Fruit fly (Drosophila melanogaster): Measurements from ENCODE around the gene Saf-B.
A peak's percentile ranks its signal among the peaks of the same experiment; 100 is the strongest.

Saf-B gene

dm6 chr3R:24870389-24871048 lies 53.3 kb downstream of the Saf-B start, which contains the start of gene CycB3 (continued):
- TF ChIP-seq CG9727 (GFP tag; optimal IDR thresholded peaks at IDR 0.05), result peak; percentile 23
- peak; percentile 46 for TF ChIP-seq NfI (GFP tag; optimal IDR thresholded peaks at IDR 0.05)
- no peak for TF ChIP-seq org-1 (GFP tag; optimal IDR thresholded peaks at IDR 0.05)
- TF ChIP-seq repo (GFP tag; optimal IDR thresholded peaks at IDR 0.05), result peak; percentile 25
- TF ChIP-seq trem (tag; optimal IDR thresholded peaks at IDR 0.05), result peak; percentile 79
- TF ChIP-seq Myb (GFP tag; optimal IDR thresholded peaks at IDR 0.05), result peak; percentile 93
- TF ChIP-seq Dp (GFP tag; optimal IDR thresholded peaks at IDR 0.05), result peak; percentile 99
- peak; percentile 41 for TF ChIP-seq CG10979 (tag; optimal IDR thresholded peaks at IDR 0.05)
- TF ChIP-seq Deaf1 (tag; optimal IDR thresholded peaks at IDR 0.05), result no peak
- peak; percentile 55 for TF ChIP-seq kni (GFP tag; optimal IDR thresholded peaks at IDR 0.05)
- no peak for TF ChIP-seq CG8089 (GFP tag; optimal IDR thresholded peaks at IDR 0.05)
- no peak for TF ChIP-seq p53 (GFP tag; optimal IDR thresholded peaks at IDR 0.05)
- no peak for TF ChIP-seq Bteb2 (GFP tag; optimal IDR thresholded peaks at IDR 0.05)
- TF ChIP-seq Dbx (GFP tag; IDR thresholded peaks at IDR 0.05), result 0 out of 3 replicates have a peak, but pooled peaks have one; percentile 13
- peak; percentile 64 for TF ChIP-seq MESR4 (GFP tag; optimal IDR thresholded peaks at IDR 0.05)
- TF ChIP-seq CG33213 (GFP tag; optimal IDR thresholded peaks at IDR 0.05), result peak; percentile 63
- TF ChIP-seq CG7987 (GFP tag; optimal IDR thresholded peaks at IDR 0.05), result peak; percentile 45
- TF ChIP-seq Ptx1 (GFP tag; IDR thresholded peaks at IDR 0.05), result no peak
- no peak for TF ChIP-seq CG1024 (GFP tag; IDR thresholded peaks at IDR 0.05)
- peak; percentile 54 for TF ChIP-seq CG10431 (GFP tag; optimal IDR thresholded peaks at IDR 0.05)
- peak; percentile 36 for TF ChIP-seq CG2712 (tag; optimal IDR thresholded peaks at IDR 0.05)
- peak; percentile 39 for TF ChIP-seq CG6813 (GFP tag; optimal IDR thresholded peaks at IDR 0.05)
- TF ChIP-seq CG10209 (GFP tag; optimal IDR thresholded peaks at IDR 0.05), result no peak
- TF ChIP-seq CG30020 (tag; optimal IDR thresholded peaks at IDR 0.05), result peak; percentile 8
- TF ChIP-seq Elba2 (GFP tag; optimal IDR thresholded peaks at IDR 0.05), result no peak
- TF ChIP-seq H2.0 (GFP tag; IDR thresholded peaks at IDR 0.05), result no peak
- no peak for TF ChIP-seq sima (GFP tag; optimal IDR thresholded peaks at IDR 0.05)
- TF ChIP-seq Bgb (GFP tag; IDR thresholded peaks at IDR 0.05; ENCODE audit: partially characterized antibody), result peak; percentile 56; the same call in 1 of the 2 replicates
- no peak for TF ChIP-seq CG17612 (GFP tag; IDR thresholded peaks at IDR 0.05)
- no peak for TF ChIP-seq CG12942 (GFP tag; optimal IDR thresholded peaks at IDR 0.05)
- no peak for TF ChIP-seq CG1647 (GFP tag; optimal IDR thresholded peaks at IDR 0.05)
- no peak for TF ChIP-seq rib (GFP tag; IDR thresholded peaks at IDR 0.05)
- TF ChIP-seq CG6765 (GFP tag; optimal IDR thresholded peaks at IDR 0.05), result peak; percentile 9
- peak; percentile 26 for TF ChIP-seq CG12219 (GFP tag; optimal IDR thresholded peaks at IDR 0.05)
- peak; percentile 41 for TF ChIP-seq CG3281 (GFP tag; optimal IDR thresholded peaks at IDR 0.05)
- TF ChIP-seq dati (GFP tag; IDR thresholded peaks at IDR 0.05), result no peak
- no peak for TF ChIP-seq kah (GFP tag; optimal IDR thresholded peaks at IDR 0.05)
- no peak for TF ChIP-seq usp (GFP tag; optimal IDR thresholded peaks at IDR 0.05)
- TF ChIP-seq run (tag; optimal IDR thresholded peaks at IDR 0.05), result no peak
- no peak for TF ChIP-seq trh (GFP tag; optimal IDR thresholded peaks at IDR 0.05)
- TF ChIP-seq ftz-f1 (GFP tag; optimal IDR thresholded peaks at IDR 0.05), result no peak
- TF ChIP-seq ssp (GFP tag; IDR thresholded peaks at IDR 0.05), result peak; percentile 74
- TF ChIP-seq CG9817 (tag; optimal IDR thresholded peaks at IDR 0.05), result peak; percentile 28
- no peak for TF ChIP-seq mam (GFP tag; optimal IDR thresholded peaks at IDR 0.05)
- no peak for TF ChIP-seq z (GFP tag; IDR thresholded peaks at IDR 0.05)
- peak in 1 of 3 experiments; percentile 28 for TF ChIP-seq Stat92E (GFP tag; optimal IDR thresholded peaks at IDR 0.05)

Data from whole organism, embryonic.